Worm (Caenorhabditis elegans) whole organism, young adult: ENCODE results near the gene tbx-7.

Source experiments
- B0035.1 ChIP-seq: sonication (generic microtip); optimal IDR thresholded peaks from 2 replicates; lab custom pipeline; 2016; ENCODE audit warnings: missing genetic modification characterization, mild to moderate bottlenecking, missing compliant biosample characterization, missing genotype, missing genetic modification reagents
- B0261.1 ChIP-seq: sonication (generic microtip); optimal IDR thresholded peaks from 2 replicates; lab custom pipeline; 2016; ENCODE audit warnings: mild to moderate bottlenecking, missing genetic modification characterization, moderate library complexity, missing compliant biosample characterization
- D2030.7 ChIP-seq: fragments of 200-800 bp; sonication (Bioruptor generic); IDR thresholded peaks from 2 replicates; pipeline ENCODE4 v1.3.6; 2022; ENCODE audit warnings: missing genetic modification reagents, missing genetic modification characterization, missing compliant biosample characterization
- F33H1.4 ChIP-seq: fragments of 200-800 bp; sonication (Bioruptor generic); IDR thresholded peaks from 2 replicates; pipeline ENCODE4 v1.3.6; 2022; ENCODE audit warnings: missing genetic modification reagents, missing genetic modification characterization, missing compliant biosample characterization
- F49E8.2 ChIP-seq: sonication (generic microtip); optimal IDR thresholded peaks from 3 replicates; lab custom pipeline; 2017; ENCODE audit warnings: missing genetic modification characterization, mild to moderate bottlenecking, missing compliant biosample characterization, antibody characterized with exemption, moderate library complexity; ENCODE audit not compliant: insufficient read depth
- F57C9.4 ChIP-seq: sonication (generic microtip); optimal IDR thresholded peaks from 2 replicates; lab custom pipeline; 2017; ENCODE audit warnings: mild to moderate bottlenecking, missing genetic modification characterization, missing compliant biosample characterization
- K12H6.12 ChIP-seq: fragments of 200-800 bp; sonication (Bioruptor generic); optimal IDR thresholded peaks from 2 replicates; lab custom pipeline; 2018; ENCODE audit warnings: mild to moderate bottlenecking, missing genetic modification characterization, missing compliant biosample characterization
- Y53G8AR.9 ChIP-seq: fragments of 200-800 bp; sonication (Bioruptor generic); conservative IDR thresholded peaks from 2 replicates; pipeline ENCODE4 v1.3.6; 2022; ENCODE audit warnings: missing genetic modification reagents, missing genetic modification characterization, missing compliant biosample characterization
- ZK185.1 ChIP-seq: sonication (generic microtip); optimal IDR thresholded peaks from 2 replicates; lab custom pipeline; 2016; ENCODE audit warnings: mild to moderate bottlenecking, missing genetic modification characterization, missing compliant biosample characterization; ENCODE audit not compliant: poor library complexity, severe bottlenecking
- attf-3 ChIP-seq: fragments of 200-800 bp; sonication (Bioruptor generic); conservative IDR thresholded peaks from 2 replicates; pipeline ENCODE4 v1.3.6; 2022; ENCODE audit warnings: missing genetic modification reagents, missing genetic modification characterization, missing compliant biosample characterization
- bed-1 ChIP-seq: fragments of 200-800 bp; sonication (Bioruptor generic); IDR thresholded peaks from 2 replicates; pipeline ENCODE4 v1.3.6; 2022; ENCODE audit warnings: missing genetic modification reagents, missing genetic modification characterization, missing compliant biosample characterization
- bed-2 ChIP-seq: fragments of 200-800 bp; sonication (Bioruptor generic); IDR thresholded peaks from 2 replicates; pipeline ENCODE4 v1.3.6; 2022; ENCODE audit warnings: missing genetic modification reagents, missing genetic modification characterization, missing compliant biosample characterization
- cebp-1 ChIP-seq, 2 experiments: fragments of 200-800 bp in 1 of 2; sonication (Bioruptor generic) in 1 of 2; sonication (generic microtip) in 1 of 2; IDR thresholded peaks in 1 of 2; optimal IDR thresholded peaks in 1 of 2; 2 replicates each; pipeline versions ENCODE4 v1.3.6 to Lab custom; 2017 to 2022; ENCODE audit warnings: missing compliant biosample characterization in 2 of 2, missing genetic modification characterization in 2 of 2, mild to moderate bottlenecking in 1 of 2, missing genetic modification reagents in 1 of 2, moderate library complexity in 1 of 2
- dox-1 ChIP-seq: fragments of 200-800 bp; sonication (Bioruptor generic); IDR thresholded peaks from 2 replicates; pipeline ENCODE4 v1.3.6; 2022; ENCODE audit warnings: missing genetic modification reagents, missing genetic modification characterization, missing compliant biosample characterization
- dpff-1 ChIP-seq: sonication (generic microtip); optimal IDR thresholded peaks from 2 replicates; lab custom pipeline; 2017; ENCODE audit warnings: mild to moderate bottlenecking, missing genetic modification characterization, missing compliant biosample characterization
- ekl-4 ChIP-seq: fragments of 200-800 bp; sonication (Bioruptor generic); IDR thresholded peaks from 2 replicates; pipeline ENCODE4 v1.3.6; 2022; ENCODE audit warnings: missing genetic modification reagents, missing genetic modification characterization, missing compliant biosample characterization
- gei-17 ChIP-seq: fragments of 200-800 bp; sonication (Bioruptor generic); optimal IDR thresholded peaks from 2 replicates; lab custom pipeline; 2018; ENCODE audit warnings: mild to moderate bottlenecking, missing genetic modification characterization, missing compliant biosample characterization
- him-1 ChIP-seq: sonication (generic microtip); optimal IDR thresholded peaks from 2 replicates; lab custom pipeline; 2016; ENCODE audit warnings: missing genotype, missing genetic modification reagents, missing genetic modification characterization, missing compliant biosample characterization
- hlh-26 ChIP-seq: fragments of 200-800 bp; sonication (Bioruptor generic); conservative IDR thresholded peaks from 2 replicates; pipeline ENCODE4 v1.3.6; 2022; ENCODE audit warnings: missing genetic modification reagents, missing genetic modification characterization, missing compliant biosample characterization
- let-526 ChIP-seq: fragments of 200-800 bp; sonication (Bioruptor generic); IDR thresholded peaks from 2 replicates; pipeline ENCODE4 v1.3.6; 2022; ENCODE audit warnings: missing genetic modification reagents, missing genetic modification characterization, missing compliant biosample characterization
- let-607 ChIP-seq, 2 experiments: fragments of 200-800 bp in 1 of 2; sonication (Bioruptor generic) in 1 of 2; sonication (generic microtip) in 1 of 2; optimal IDR thresholded peaks; 2 replicates each; lab custom pipeline; 2016 to 2018; ENCODE audit warnings: mild to moderate bottlenecking in 2 of 2, missing compliant biosample characterization in 2 of 2, missing genetic modification characterization in 2 of 2, moderate library complexity in 2 of 2, missing genotype in 1 of 2
- lin-26 ChIP-seq: fragments of 200-800 bp; sonication (Bioruptor generic); IDR thresholded peaks from 2 replicates; pipeline ENCODE4 v1.3.6; 2022; ENCODE audit warnings: missing genetic modification reagents, missing genetic modification characterization, missing compliant biosample characterization
- lin-35 ChIP-seq, 3 experiments: fragments of 150-350 bp in 2 of 3; sonication (generic microtip) in 1 of 3; optimal IDR thresholded peaks; 2 replicates each; lab custom pipeline; 2014 to 2018; ENCODE audit warnings: missing biosample characterization in 3 of 3, missing genetic modification characterization in 3 of 3, missing genetic modification reagents in 3 of 3
- lin-54 ChIP-seq: fragments of 200-800 bp; sonication (Bioruptor generic); optimal IDR thresholded peaks from 2 replicates; lab custom pipeline; 2018; ENCODE audit warnings: mild to moderate bottlenecking, missing genetic modification characterization, missing compliant biosample characterization
- madf-6 ChIP-seq: fragments of 200-800 bp; sonication (Bioruptor generic); IDR thresholded peaks from 2 replicates; pipeline ENCODE4 v1.3.6; 2022; ENCODE audit warnings: missing genetic modification reagents, missing genetic modification characterization, missing compliant biosample characterization
- mxl-1 ChIP-seq: sonication (generic microtip); optimal IDR thresholded peaks from 2 replicates; lab custom pipeline; 2016; ENCODE audit warnings: missing genetic modification characterization, missing compliant biosample characterization
- nhr-179 ChIP-seq: sonication (generic microtip); optimal IDR thresholded peaks from 2 replicates; lab custom pipeline; 2016; ENCODE audit warnings: mild to moderate bottlenecking, missing genetic modification characterization, missing compliant biosample characterization
- nhr-80 ChIP-seq: sonication (generic microtip); optimal IDR thresholded peaks from 2 replicates; lab custom pipeline; 2016; ENCODE audit warnings: missing genetic modification characterization, missing compliant biosample characterization
- nhr-90 ChIP-seq: sonication (generic microtip); optimal IDR thresholded peaks from 2 replicates; lab custom pipeline; 2016; ENCODE audit warnings: missing genotype, mild to moderate bottlenecking, missing genetic modification characterization, missing compliant biosample characterization
- pha-4 ChIP-seq: fragments of 150-350 bp; sonication (generic microtip); optimal IDR thresholded peaks from 2 replicates; lab custom pipeline; 2014; ENCODE audit warnings: missing biosample characterization, missing genetic modification reagents, missing genetic modification characterization
- rcor-1 ChIP-seq: fragments of 200-800 bp; sonication (Bioruptor generic); IDR thresholded peaks from 2 replicates; pipeline ENCODE4 v1.3.6; 2022; ENCODE audit warnings: missing genetic modification reagents, missing genetic modification characterization, missing compliant biosample characterization
- rpc-1 ChIP-seq, 2 experiments: fragments of 150-350 bp in 1 of 2; sonication (generic microtip) in 1 of 2; optimal IDR thresholded peaks; 2 replicates each; lab custom pipeline; 2014 to 2018; ENCODE audit warnings: missing biosample characterization in 1 of 2, missing genetic modification characterization in 1 of 2, missing genetic modification reagents in 1 of 2, missing genotype in 1 of 2
- snpc-1.3 ChIP-seq: sonication (generic microtip); optimal IDR thresholded peaks from 2 replicates; lab custom pipeline; 2017; ENCODE audit warnings: missing genetic modification characterization, mild to moderate bottlenecking, missing compliant biosample characterization, antibody characterized with exemption, moderate library complexity, missing genotype, missing genetic modification reagents; ENCODE audit not compliant: insufficient read depth
- snpc-4 ChIP-seq, 5 experiments: fragments of 150-350 bp in 1 of 5; sonication (generic microtip) in 4 of 5; optimal IDR thresholded peaks; 2 replicates each; lab custom pipeline; 2014 to 2018; ENCODE audit warnings: missing genetic modification characterization in 5 of 5, missing biosample characterization in 3 of 5, antibody characterized with exemption in 2 of 5, mild to moderate bottlenecking in 2 of 5, missing compliant biosample characterization in 2 of 5, missing genotype in 2 of 5, moderate library complexity in 2 of 5, missing genetic modification reagents in 1 of 5
- tbp1 ChIP-seq: fragments of 200-800 bp; sonication (Bioruptor generic); optimal IDR thresholded peaks from 2 replicates; lab custom pipeline; 2018; ENCODE audit warnings: mild to moderate bottlenecking, missing genetic modification characterization, missing compliant biosample characterization
- tbx-9 ChIP-seq: sonication (generic microtip); optimal IDR thresholded peaks from 2 replicates; lab custom pipeline; 2016; ENCODE audit warnings: borderline replicate concordance, missing genetic modification characterization, inconsistent platforms, missing compliant biosample characterization

The tbx-7 gene

DNA sequence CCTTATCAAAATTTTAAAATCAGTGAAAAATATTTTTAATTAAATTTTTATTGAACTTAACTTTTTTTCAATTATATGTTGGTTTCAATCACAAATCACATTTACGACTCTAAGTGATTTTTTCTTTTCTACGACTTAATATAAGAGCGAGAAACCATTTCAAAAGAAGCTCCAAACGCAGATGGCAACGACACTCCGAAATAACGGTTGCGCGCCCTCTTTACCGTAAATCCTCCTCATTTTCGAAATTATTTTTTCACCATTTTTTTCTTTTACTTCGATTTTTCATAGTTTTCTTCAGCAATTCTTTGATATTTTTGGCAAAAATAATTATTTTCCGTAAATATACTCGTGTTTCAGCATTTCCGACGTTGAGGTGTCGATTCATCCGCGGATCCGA lies 36.4 kb upstream of the tbx-7 start:
- peak; percentile 89 for TF ChIP-seq attf-3

DNA sequence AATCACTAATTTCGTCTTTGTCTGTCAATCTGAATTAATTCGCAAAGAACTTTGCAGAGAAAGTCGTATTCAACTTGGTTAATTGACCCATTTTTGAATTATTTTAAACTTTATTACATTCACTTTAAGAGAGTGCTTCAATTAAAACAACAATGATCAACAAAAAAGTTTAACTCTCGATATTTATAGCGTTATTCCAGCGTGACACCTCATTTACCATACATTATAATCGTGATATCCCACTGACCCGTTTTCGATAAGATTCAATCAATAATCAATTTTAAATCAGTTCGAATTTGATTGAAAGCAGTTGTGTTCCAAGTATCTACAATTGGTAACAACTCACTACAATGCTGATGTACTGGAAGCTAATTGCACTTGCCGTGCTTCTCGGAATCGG lies 28.4 kb upstream of the tbx-7 start, which contains the start of gene clc-10:
Gene clc-10, plus strand, starts transcription at position 301 of the 400 bp plus-strand sequence.
- TF ChIP-seq mxl-1 (tag; lab: Kevin White, UChicago) (no peak), rpc-1 (optimal IDR thresholded peaks at IDR 0.05; lab: Kevin White, UChicago) (no peak), rpc-1 (tag; optimal IDR thresholded peaks at IDR 0.05; lab: Kevin White, UChicago) (no peak), dpff-1 (no peak), let-526 (GFP tag; lab: Robert Waterston, UW) (no peak), hlh-26 (no peak), snpc-4 (GFP tag; optimal IDR thresholded peaks at IDR 0.05; lab: Kevin White, UChicago) (no peak), snpc-4 (tag; optimal IDR thresholded peaks at IDR 0.05; lab: Kevin White, UChicago) (no peak), lin-54 (GFP tag; lab: Kevin White, UChicago) (no peak)
- TF ChIP-seq, all 124 proteins: peak for 0

DNA sequence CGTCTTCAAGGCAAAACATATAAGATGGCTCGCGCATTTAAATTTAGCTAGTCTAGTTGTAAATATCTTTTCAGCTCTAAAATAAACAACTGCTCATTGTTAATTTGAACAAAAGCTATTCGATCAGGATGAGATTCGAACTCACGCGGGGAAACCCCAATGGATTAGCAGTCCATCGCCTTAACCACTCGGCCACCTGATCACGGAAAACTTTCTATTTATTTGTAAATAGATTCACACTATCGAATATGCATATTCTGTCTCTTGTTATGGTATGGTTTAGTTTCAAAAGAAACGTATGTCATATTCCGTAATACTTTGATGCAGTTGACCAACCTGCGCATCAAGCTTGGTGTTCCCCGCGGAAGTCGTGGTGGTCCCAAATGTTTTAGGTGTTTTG lies 27.8 kb upstream of the tbx-7 start:
- TF ChIP-seq dox-1 (GFP tag; lab: Robert Waterston, UW) (no peak), bed-2 (GFP tag; lab: Robert Waterston, UW) (no peak), nhr-179 (no peak), him-1 (tag; lab: Kevin White, UChicago) (peak; percentile 51), mxl-1 (tag; lab: Kevin White, UChicago) (no peak), snpc-1.3 (tag; lab: Kevin White, UChicago) (peak; percentile 31), madf-6 (GFP tag; lab: Robert Waterston, UW) (no peak; the same call in 1 of the 2 replicates), ZK185.1 (tag; lab: Kevin White, UChicago) (peak; percentile 6), B0261.1 (tag; lab: Kevin White, UChicago) (peak; percentile 60), nhr-80 (no peak), rpc-1 (optimal IDR thresholded peaks at IDR 0.05; lab: Kevin White, UChicago) (peak; percentile 60), rpc-1 (tag; optimal IDR thresholded peaks at IDR 0.05; lab: Kevin White, UChicago) (peak; percentile 74), lin-26 (peak; percentile 79), tbp1 (GFP tag; lab: Kevin White, UChicago) (peak; percentile 87), cebp-1 (GFP tag; IDR thresholded peaks at IDR 0.05; lab: Robert Waterston, UW) (no peak), cebp-1 (tag; optimal IDR thresholded peaks at IDR 0.05; lab: Kevin White, UChicago) (no peak), D2030.7 (GFP tag; lab: Robert Waterston, UW) (0 out of 2 replicates have a peak, but pooled peaks have one; percentile 17), F33H1.4 (no peak)

DNA sequence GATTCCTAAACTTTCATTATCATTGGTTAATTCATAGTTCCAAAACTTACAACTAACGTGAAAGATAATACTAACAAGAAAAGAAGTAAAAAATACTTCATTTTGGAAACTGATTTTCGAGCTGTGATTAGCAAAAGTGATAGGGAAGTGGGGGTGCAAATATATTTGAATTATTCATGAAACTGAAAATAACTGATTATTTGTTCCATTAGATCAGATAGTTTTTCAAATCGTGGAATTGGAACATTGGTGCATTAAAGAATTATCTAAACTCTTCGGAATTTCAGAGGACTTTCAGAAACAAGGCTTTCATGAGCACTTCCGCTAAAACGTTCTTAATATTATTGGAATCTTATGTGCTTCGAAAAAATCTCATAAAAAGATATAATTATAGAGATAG lies 27.4 kb upstream of the tbx-7 start, which contains the start of gene F40H6.5:
Gene F40H6.5, minus strand, starts transcription at position 101 of the 400 bp plus-strand sequence.
- TF ChIP-seq let-607 (tag; optimal IDR thresholded peaks at IDR 0.05; lab: Kevin White, UChicago) (no peak), nhr-90 (tag; lab: Kevin White, UChicago) (no peak), lin-35 (GFP tag; optimal IDR thresholded peaks at IDR 0.05; lab: Kevin White, UChicago) (no peak), tbx-9 (no peak), B0035.1 (tag; lab: Kevin White, UChicago) (no peak)

DNA sequence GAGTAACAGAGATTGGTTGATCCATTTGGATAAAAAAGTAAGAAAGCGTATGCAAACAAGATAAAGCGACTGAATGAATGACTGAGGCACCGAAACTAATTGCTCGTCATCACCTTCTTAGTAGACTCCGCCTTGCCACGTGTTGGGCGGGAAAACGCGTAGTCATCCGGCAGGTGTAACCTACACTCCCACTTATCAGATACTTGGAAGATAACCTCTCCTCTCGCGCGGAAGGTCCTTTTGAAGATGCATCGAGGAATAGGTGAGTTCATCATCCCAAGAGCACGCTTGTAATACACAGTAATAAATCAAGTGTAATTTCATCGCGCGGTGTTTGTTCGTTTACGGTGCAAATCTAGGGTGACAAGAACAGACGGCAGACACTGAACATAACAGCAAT lies 18.5 kb upstream of the tbx-7 start, which contains the start of gene tbx-11:
Gene tbx-11, minus strand, starts transcription at position 101 of the 400 bp plus-strand sequence.
- TF ChIP-seq Y53G8AR.9 (no peak), pha-4 (no peak), rcor-1 (GFP tag; lab: Robert Waterston, UW) (no peak), bed-1 (GFP tag; lab: Robert Waterston, UW) (no peak), F57C9.4 (tag; lab: Kevin White, UChicago) (no peak), him-1 (tag; lab: Kevin White, UChicago) (no peak), gei-17 (no peak), lin-26 (no peak), cebp-1 (GFP tag; IDR thresholded peaks at IDR 0.05; lab: Robert Waterston, UW) (no peak), cebp-1 (tag; optimal IDR thresholded peaks at IDR 0.05; lab: Kevin White, UChicago) (no peak), F49E8.2 (no peak), bed-2 (GFP tag; lab: Robert Waterston, UW) (no peak), K12H6.12 (tag; lab: Kevin White, UChicago) (no peak), ekl-4 (GFP tag; lab: Robert Waterston, UW) (no peak)
